Worm (Caenorhabditis elegans): ENCODE results near the gene srh-201.

DNA sequence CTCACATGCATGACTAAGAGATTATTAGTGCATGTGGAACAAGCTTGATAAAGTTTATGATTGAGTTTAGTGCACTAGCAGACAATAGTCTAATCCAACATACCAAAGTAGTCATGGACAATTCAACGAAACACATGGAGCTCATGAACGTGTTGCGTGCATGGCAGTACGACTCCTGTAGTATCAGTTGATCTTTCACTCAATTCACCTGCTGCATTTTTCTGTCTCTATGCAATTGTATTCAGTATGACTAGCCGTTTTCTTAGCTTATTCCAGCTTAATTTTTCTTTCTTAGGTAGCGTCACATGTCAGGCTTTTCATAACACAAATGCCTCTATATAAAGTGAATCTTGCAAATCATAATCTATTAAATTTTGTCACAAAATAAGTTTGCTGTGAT lies 10.4 kb downstream of the srh-201 start, which contains the start of gene srx-1:
- TF ChIP-seq snpc-4 (tag; optimal IDR thresholded peaks at IDR 0.05) (no peak), mep-1 (tag; optimal IDR thresholded peaks at IDR 0.05) (no peak)
